Worm (Caenorhabditis elegans) whole organism, L4 larva: ENCODE measurements around the gene ZK1067.4.

Experiments
- ZK337.2 ChIP-seq: fragments of 200-800 bp; sonication (Bioruptor generic); IDR thresholded peaks from 2 replicates; pipeline ENCODE4 v1.3.6; 2022; ENCODE audit warnings: missing genetic modification reagents, missing genetic modification characterization, missing compliant biosample characterization
- ZK546.5 ChIP-seq, 2 experiments: sonication (generic microtip); optimal IDR thresholded peaks; 2 replicates each; lab custom pipeline; 2017; ENCODE audit warnings: missing biosample characterization in 2 of 2, missing genetic modification characterization in 2 of 2
- ama-1 ChIP-seq: fragments of 150-350 bp; optimal IDR thresholded peaks from 2 replicates; lab custom pipeline; 2014; ENCODE audit warnings: inconsistent platforms, mixed read lengths
- egl-27 ChIP-seq: sonication (generic microtip); optimal IDR thresholded peaks from 3 replicates; lab custom pipeline; 2017; ENCODE audit warnings: missing biosample characterization, missing genetic modification reagents, missing genetic modification characterization
- lin-15B ChIP-seq: fragments of 150-350 bp; sonication (generic microtip); optimal IDR thresholded peaks from 3 replicates; lab custom pipeline; 2014; ENCODE audit warnings: missing biosample characterization, missing genetic modification characterization
- nhr-76 ChIP-seq: fragments of 150-350 bp; optimal IDR thresholded peaks from 2 replicates; lab custom pipeline; 2014; ENCODE audit warnings: missing biosample characterization, missing genetic modification characterization
- unc-62 ChIP-seq, 3 experiments: fragments of 150-350 bp in 1 of 3; sonication (generic microtip); optimal IDR thresholded peaks in 2 of 3; peaks in 1 of 3; 1 replicate in 1 of 3; 2 replicates in 2 of 3; lab custom pipeline; 2014 to 2017; ENCODE audit warnings: missing biosample characterization in 3 of 3, missing genetic modification characterization in 3 of 3, missing genetic modification reagents in 3 of 3, missing genotype in 1 of 3

- TF ChIP-seq ama-1 (lab: Kevin White, UChicago) (no peak), ZK546.5 (tag; optimal IDR thresholded peaks at IDR 0.05; lab: Kevin White, UChicago) (no peak), egl-27 (tag; lab: Kevin White, UChicago) (no peak), unc-62 (GFP tag; optimal IDR thresholded peaks at IDR 0.05 in 1 of 2; lab: Kevin White, UChicago) (no peak), unc-62 (tag; optimal IDR thresholded peaks at IDR 0.05; lab: Kevin White, UChicago) (no peak), lin-15B (tag; lab: Kevin White, UChicago) (no peak), nhr-76 (tag; lab: Kevin White, UChicago) (no peak), ZK337.2 (GFP tag; lab: Robert Waterston, UW) (no peak)
Measured at ce11 chrII:9236283-9236682, 26.1 kb downstream of the ZK1067.4 start, which contains the start of gene T26C5.3.
